Worm (Caenorhabditis elegans) whole organism, L1 larva: ENCODE measurements around the gene Y22D7AL.11.

Experiments used
- C16A3.4 ChIP-seq: fragments of 150-350 bp; optimal IDR thresholded peaks from 2 replicates; lab custom pipeline; 2014; ENCODE audit warnings: missing biosample characterization, missing genetic modification characterization
- ceh-90 ChIP-seq: sonication (generic microtip); optimal IDR thresholded peaks from 2 replicates; lab custom pipeline; 2016; ENCODE audit warnings: missing genetic modification characterization, missing compliant biosample characterization
- efl-1 ChIP-seq, 4 experiments: fragments of 150-350 bp; optimal IDR thresholded peaks in 3 of 4; peaks in 1 of 4; 1 replicate in 1 of 4; 2 replicates in 3 of 4; lab custom pipeline; 2014; ENCODE audit warnings: missing biosample characterization in 2 of 4, missing genetic modification characterization in 2 of 4, missing genetic modification reagents in 2 of 4
- elt-2 ChIP-seq: sonication (generic microtip); optimal IDR thresholded peaks from 2 replicates; lab custom pipeline; 2016; ENCODE audit warnings: missing genetic modification characterization, mild to moderate bottlenecking, inconsistent platforms, missing compliant biosample characterization, missing genetic modification reagents
- elt-3 ChIP-seq, 6 experiments: fragments of 150-350 bp in 1 of 6; sonication (generic microtip); optimal IDR thresholded peaks; 2 replicates each; lab custom pipeline; 2017 to 2018; ENCODE audit warnings: missing biosample characterization in 6 of 6, missing genetic modification characterization in 6 of 6, inconsistent platforms in 1 of 6
- hpl-2 ChIP-seq: fragments of 150-350 bp; optimal IDR thresholded peaks from 2 replicates; lab custom pipeline; 2014; ENCODE audit warnings: missing biosample characterization, missing genetic modification reagents, missing genetic modification characterization
- lin-13 ChIP-seq: fragments of 150-350 bp; optimal IDR thresholded peaks from 2 replicates; lab custom pipeline; 2014; ENCODE audit warnings: missing biosample characterization, missing genetic modification reagents, missing genetic modification characterization
- lir-3 ChIP-seq: sonication (generic microtip); optimal IDR thresholded peaks from 2 replicates; lab custom pipeline; 2016; ENCODE audit warnings: mild to moderate bottlenecking, missing genetic modification characterization, moderate library complexity, missing compliant biosample characterization; ENCODE audit not compliant: poor library complexity
- mep-1 ChIP-seq: fragments of 150-350 bp; optimal IDR thresholded peaks from 2 replicates; lab custom pipeline; 2014; ENCODE audit warnings: missing biosample characterization, missing genetic modification characterization
- nhr-237 ChIP-seq: fragments of 150-350 bp; optimal IDR thresholded peaks from 2 replicates; lab custom pipeline; 2014; ENCODE audit warnings: missing biosample characterization, missing genetic modification characterization
- unc-86 ChIP-seq: sonication (generic microtip); optimal IDR thresholded peaks from 2 replicates; lab custom pipeline; 2016; ENCODE audit warnings: missing genetic modification characterization, missing compliant biosample characterization

ce11 chrIII:1614412-1614811, 19.8 kb downstream of the Y22D7AL.11 start:
- TF ChIP-seq elt-3 (tag; optimal IDR thresholded peaks at IDR 0.05; lab: Kevin White, UChicago) = no peak
- no peak for TF ChIP-seq C16A3.4 (tag; lab: Kevin White, UChicago)
- TF ChIP-seq elt-2 (tag; lab: Kevin White, UChicago) = no peak
- no peak for TF ChIP-seq mep-1
- TF ChIP-seq lir-3 (tag; lab: Kevin White, UChicago) = no peak
- TF ChIP-seq hpl-2 (GFP tag; lab: Kevin White, UChicago) = no peak
- TF ChIP-seq nhr-237 (tag; lab: Kevin White, UChicago) = no peak
- no peak for TF ChIP-seq ceh-90 (tag; lab: Kevin White, UChicago)
- no peak for TF ChIP-seq lin-13 (GFP tag; lab: Kevin White, UChicago)
- no peak for TF ChIP-seq efl-1 (optimal IDR thresholded peaks at IDR 0.05; lab: Kevin White, UChicago)
- TF ChIP-seq efl-1 (GFP tag; optimal IDR thresholded peaks at IDR 0.05 in 1 of 2; lab: Kevin White, UChicago) = no peak
- TF ChIP-seq unc-86 (tag; lab: Kevin White, UChicago) = no peak
